Fruit fly (Drosophila melanogaster): ENCODE data around the gene CG13708.
A peak's percentile ranks its signal among the peaks of the same experiment; 100 is the strongest.

The CG13708 gene

DNA sequence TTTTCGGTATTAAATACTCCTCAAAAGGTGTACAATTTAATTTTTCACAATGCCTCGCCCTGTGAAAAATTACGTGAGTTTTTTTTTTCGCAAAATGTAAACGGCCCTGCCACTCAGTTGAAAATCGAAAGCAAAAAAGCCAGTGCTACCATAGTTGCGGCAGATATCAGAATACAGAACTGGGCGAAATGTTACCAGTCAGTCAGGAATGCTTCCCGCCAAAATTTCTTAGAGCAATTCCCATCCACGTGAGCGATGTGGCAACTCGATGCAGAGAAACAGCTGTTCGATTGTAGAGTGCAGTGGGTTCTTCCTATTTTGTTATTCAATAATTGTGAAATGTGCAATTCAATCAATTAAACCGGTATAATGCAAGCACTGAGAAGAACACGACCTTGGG, 7.8 kb downstream of the CG13708 start, which contains the start of the genes Dhc64C and LeuRS-m (continued):
- TF ChIP-seq toy (GFP tag; IDR thresholded peaks at IDR 0.05) (no peak), CG2199 (GFP tag; IDR thresholded peaks at IDR 0.05) (peak; percentile 52; the same call in 2 of the 3 replicates), Sin3A (optimal IDR thresholded peaks at IDR 0.05) (peak; percentile 78), Rfx (GFP tag; IDR thresholded peaks at IDR 0.05) (peak; percentile 69), gce (GFP tag; IDR thresholded peaks at IDR 0.05) (no peak), knrl (GFP tag; IDR thresholded peaks at IDR 0.05; ENCODE audit: partially characterized antibody) (peak; percentile 69), CG17829 (tag; optimal IDR thresholded peaks at IDR 0.05) (peak; percentile 44), CG14014 (GFP tag; IDR thresholded peaks at IDR 0.05) (peak; percentile 51), CG15601 (tag; optimal IDR thresholded peaks at IDR 0.05) (peak; percentile 66), CG3847 (GFP tag; IDR thresholded peaks at IDR 0.05) (peak; percentile 93), Trl (optimal IDR thresholded peaks at IDR 0.05) (no peak), Trl (GFP tag; optimal IDR thresholded peaks at IDR 0.05) (peak; percentile 16), CG7839 (tag; optimal IDR thresholded peaks at IDR 0.05) (peak; percentile 6), crp (GFP tag; optimal IDR thresholded peaks at IDR 0.05) (peak; percentile 93 to 99), CG15479 (GFP tag; optimal IDR thresholded peaks at IDR 0.05) (peak; percentile 15), chn (GFP tag; optimal IDR thresholded peaks at IDR 0.05) (peak; percentile 34), CG13296 (GFP tag; optimal IDR thresholded peaks at IDR 0.05) (no peak), CG11723 (GFP tag; optimal IDR thresholded peaks at IDR 0.05) (no peak), HmgD (GFP tag; optimal IDR thresholded peaks at IDR 0.05) (peak; percentile 89), CoRest (tag; optimal IDR thresholded peaks at IDR 0.05) (peak; percentile 39), ewg (GFP tag; optimal IDR thresholded peaks at IDR 0.05) (peak; percentile 75), bigmax (GFP tag; optimal IDR thresholded peaks at IDR 0.05) (peak; percentile 16), CTCF (GFP tag; optimal IDR thresholded peaks at IDR 0.05) (no peak), CG10274 (GFP tag; optimal IDR thresholded peaks at IDR 0.05) (peak; percentile 98), CG13775 (GFP tag; optimal IDR thresholded peaks at IDR 0.05) (peak; percentile 7), CG3163 (GFP tag; optimal IDR thresholded peaks at IDR 0.05) (peak; percentile 26), CHES-1-like (GFP tag; optimal IDR thresholded peaks at IDR 0.05) (peak; percentile 86), otp (GFP tag; IDR thresholded peaks at IDR 0.05) (0 out of 3 replicates have a peak, but pooled peaks have one; percentile 18), repo (GFP tag; optimal IDR thresholded peaks at IDR 0.05) (peak; percentile 64), cas (GFP tag; IDR thresholded peaks at IDR 0.05) (no peak), CG13287 (GFP tag; IDR thresholded peaks at IDR 0.05; ENCODE audit: partially characterized antibody) (peak; percentile 69), HLH4C (GFP tag; IDR thresholded peaks at IDR 0.05; ENCODE audit: partially characterized antibody) (peak; percentile 63), Nf-YA (GFP tag; IDR thresholded peaks at IDR 0.05) (peak; percentile 30; the same call in 1 of the 2 replicates), slbo (GFP tag; IDR thresholded peaks at IDR 0.05) (peak; percentile 55), CG14860 (GFP tag; IDR thresholded peaks at IDR 0.05; ENCODE audit: partially characterized antibody) (peak; percentile 65), scrt (GFP tag; optimal IDR thresholded peaks at IDR 0.05) (peak; percentile 54), CG10366 (GFP tag; IDR thresholded peaks at IDR 0.05) (no peak), vvl (GFP tag; IDR thresholded peaks at IDR 0.05) (peak; percentile 68; the same call in 1 of the 2 replicates), CG13123 (GFP tag; optimal IDR thresholded peaks at IDR 0.05) (no peak), CG2116 (GFP tag; optimal IDR thresholded peaks at IDR 0.05) (peak; percentile 100), Jarid2 (GFP tag; optimal IDR thresholded peaks at IDR 0.05) (no peak), CG9609 (GFP tag; optimal IDR thresholded peaks at IDR 0.05) (peak; percentile 21), nmo (GFP tag; optimal IDR thresholded peaks at IDR 0.05) (peak; percentile 66), CG18011 (GFP tag; optimal IDR thresholded peaks at IDR 0.05) (no peak), Aef1 (GFP tag; IDR thresholded peaks at IDR 0.05) (no peak), tin (GFP tag; optimal IDR thresholded peaks at IDR 0.05) (peak; percentile 38), Doc3 (GFP tag; IDR thresholded peaks at IDR 0.05; ENCODE audit: partially characterized antibody) (peak; percentile 35; the same call in 1 of the 3 replicates), Bgb (GFP tag; IDR thresholded peaks at IDR 0.05; ENCODE audit: partially characterized antibody) (peak; percentile 70; the same call in 1 of the 2 replicates), sd (tag; optimal IDR thresholded peaks at IDR 0.05) (no peak), so (GFP tag; IDR thresholded peaks at IDR 0.05) (0 out of 3 replicates have a peak, but pooled peaks have one; percentile 23), CG9876 (GFP tag; optimal IDR thresholded peaks at IDR 0.05) (no peak)
